Fruit fly (Drosophila melanogaster) whole organism, adult: ENCODE measurements around the gene Sbf.

Experiments
- CG11617 ChIP-seq: fragments of 200-800 bp; sonication (Bioruptor generic); optimal IDR thresholded peaks from 2 replicates; lab custom pipeline; 2017; ENCODE audit warnings: mild to moderate bottlenecking, missing biosample characterization, missing genetic modification reagents, missing genetic modification characterization
- CG12768 ChIP-seq: fragments of 200-800 bp; sonication (Bioruptor generic); optimal IDR thresholded peaks from 2 replicates; lab custom pipeline; 2017; ENCODE audit warnings: missing biosample characterization, missing genetic modification characterization, mild to moderate bottlenecking, moderate library complexity, missing genetic modification reagents
- CG14711 ChIP-seq: fragments of 200-800 bp; sonication (Bioruptor generic); optimal IDR thresholded peaks from 2 replicates; lab custom pipeline; 2018; ENCODE audit warnings: missing biosample characterization, mild to moderate bottlenecking, missing genetic modification characterization, moderate library complexity
- CG1620 ChIP-seq: fragments of 200-800 bp; sonication (Bioruptor generic); optimal IDR thresholded peaks from 2 replicates; lab custom pipeline; 2016; ENCODE audit warnings: missing biosample characterization, missing genetic modification characterization
- CG33017 ChIP-seq: fragments of 200-800 bp; sonication (Bioruptor generic); optimal IDR thresholded peaks from 2 replicates; lab custom pipeline; 2018; ENCODE audit warnings: missing biosample characterization, mild to moderate bottlenecking, missing genetic modification characterization, moderate library complexity
- CG5204 ChIP-seq: fragments of 200-800 bp; sonication (Bioruptor generic); optimal IDR thresholded peaks from 2 replicates; lab custom pipeline; 2016; ENCODE audit warnings: missing biosample characterization, missing genetic modification characterization
- CG7045 ChIP-seq: fragments of 200-800 bp; sonication (Bioruptor generic); optimal IDR thresholded peaks from 2 replicates; lab custom pipeline; 2017; ENCODE audit warnings: missing biosample characterization, mild to moderate bottlenecking, missing genetic modification characterization
- CG7101 ChIP-seq: fragments of 200-800 bp; sonication (Bioruptor generic); optimal IDR thresholded peaks from 2 replicates; lab custom pipeline; 2018; ENCODE audit warnings: missing biosample characterization, mild to moderate bottlenecking, missing genetic modification characterization, moderate library complexity
- Clk ChIP-seq: fragments of 200-800 bp; sonication (Bioruptor generic); optimal IDR thresholded peaks from 2 replicates; lab custom pipeline; 2017; ENCODE audit warnings: missing biosample characterization, missing genetic modification characterization
- Crg-1 ChIP-seq: fragments of 200-800 bp; sonication (Bioruptor generic); optimal IDR thresholded peaks from 2 replicates; lab custom pipeline; 2016; ENCODE audit warnings: missing biosample characterization, missing genetic modification characterization
- Hr96 ChIP-seq: fragments of 200-800 bp; sonication (Bioruptor generic); optimal IDR thresholded peaks from 2 replicates; lab custom pipeline; 2016; ENCODE audit warnings: missing biosample characterization, missing genetic modification characterization
- Mnt ChIP-seq: fragments of 200-800 bp; sonication (Bioruptor generic); optimal IDR thresholded peaks from 2 replicates; lab custom pipeline; 2016; ENCODE audit warnings: missing biosample characterization, mild to moderate bottlenecking, missing genetic modification characterization
- bab1 ChIP-seq: fragments of 200-800 bp; sonication (Bioruptor generic); optimal IDR thresholded peaks from 3 replicates; lab custom pipeline; 2019; ENCODE audit warnings: missing biosample characterization, mild to moderate bottlenecking, missing genetic modification characterization, moderate library complexity
- cic ChIP-seq: fragments of 200-800 bp; sonication (Bioruptor generic); optimal IDR thresholded peaks from 2 replicates; lab custom pipeline; 2017; ENCODE audit warnings: missing biosample characterization, mild to moderate bottlenecking, missing genetic modification characterization, moderate library complexity
- cnc ChIP-seq, 2 experiments: fragments of >200 bp; optimal IDR thresholded peaks; 2 replicates each; lab custom pipeline; 2017
- kay ChIP-seq: fragments of 200-800 bp; sonication (Bioruptor generic); peaks from one replicate; lab custom pipeline; 2016; ENCODE audit warnings: missing biosample characterization, missing genetic modification characterization, borderline replicate concordance
- ovo ChIP-seq: fragments of 200-800 bp; sonication (Bioruptor generic); optimal IDR thresholded peaks from 2 replicates; lab custom pipeline; 2016; ENCODE audit warnings: missing biosample characterization, missing genetic modification characterization
- pad ChIP-seq: fragments of 200-800 bp; sonication (Bioruptor generic); optimal IDR thresholded peaks from 3 replicates; lab custom pipeline; 2017; ENCODE audit warnings: missing biosample characterization, missing genetic modification characterization, mild to moderate bottlenecking, moderate library complexity, missing genetic modification reagents
- tj ChIP-seq: fragments of 200-800 bp; sonication (Bioruptor generic); optimal IDR thresholded peaks from 3 replicates; lab custom pipeline; 2017; ENCODE audit warnings: missing biosample characterization, mild to moderate bottlenecking, missing genetic modification characterization, moderate library complexity
- toe ChIP-seq: fragments of 200-800 bp; sonication (Bioruptor generic); optimal IDR thresholded peaks from 2 replicates; lab custom pipeline; 2016; ENCODE audit warnings: missing biosample characterization, missing genetic modification characterization

Sbf gene

dm6 chr3R:11763494-11764278 lies 33.1 kb downstream of the Sbf start:
- TF ChIP-seq CG5204 (GFP tag; lab: Kevin White, UChicago): no peak
- TF ChIP-seq CG1620 (GFP tag; lab: Kevin White, UChicago): no peak
- no peak for TF ChIP-seq cic (GFP tag; lab: Kevin White, UChicago)
- TF ChIP-seq tj (GFP tag; lab: Kevin White, UChicago): peak; percentile 70

dm6 chr3R:11762500-11762899 lies 34.2 kb downstream of the Sbf start:
- TF ChIP-seq CG12768 (GFP tag; lab: Kevin White, UChicago) (peak; percentile 83), toe (GFP tag; lab: Kevin White, UChicago) (no peak), CG7045 (GFP tag; lab: Kevin White, UChicago) (no peak), Clk (peak; percentile 57), bab1 (GFP tag; lab: Kevin White, UChicago) (no peak), cic (GFP tag; lab: Kevin White, UChicago) (peak; percentile 20), ovo (GFP tag; lab: Kevin White, UChicago) (peak; percentile 8), kay (GFP tag; lab: Kevin White, UChicago) (peak; percentile 72)

dm6 chr3R:11761718-11762117 lies 35.0 kb downstream of the Sbf start:
- TF ChIP-seq Clk (no peak), pad (no peak), tj (GFP tag; lab: Kevin White, UChicago) (peak; percentile 72), kay (GFP tag; lab: Kevin White, UChicago) (peak; percentile 98), Crg-1 (GFP tag; lab: Kevin White, UChicago) (no peak)

dm6 chr3R:11760669-11761387 lies 35.9 kb downstream of the Sbf start:
- TF ChIP-seq cic (GFP tag; lab: Kevin White, UChicago): peak; percentile 97
- TF ChIP-seq CG5204 (GFP tag; lab: Kevin White, UChicago): peak; percentile 100
- TF ChIP-seq Crg-1 (GFP tag; lab: Kevin White, UChicago): peak; percentile 100
- TF ChIP-seq ovo (GFP tag; lab: Kevin White, UChicago): peak; percentile 96
- TF ChIP-seq tj (GFP tag; lab: Kevin White, UChicago): peak; percentile 97
- peak; percentile 100 for TF ChIP-seq CG7101 (tag; lab: Kevin White, UChicago)
- TF ChIP-seq CG11617: peak; percentile 100
- TF ChIP-seq kay (GFP tag; lab: Kevin White, UChicago): peak; percentile 99
- peak; percentile 100 for TF ChIP-seq Hr96 (GFP tag; lab: Kevin White, UChicago)
- peak; percentile 99 for TF ChIP-seq Mnt
- TF ChIP-seq CG7045 (GFP tag; lab: Kevin White, UChicago): peak; percentile 100
- peak; percentile 99 for TF ChIP-seq CG14711 (tag; lab: Kevin White, UChicago)
- peak; percentile 100 for TF ChIP-seq toe (GFP tag; lab: Kevin White, UChicago)
- TF ChIP-seq cnc (optimal IDR thresholded peaks at IDR 0.05; lab: Kevin White, UChicago): no peak
- TF ChIP-seq bab1 (GFP tag; lab: Kevin White, UChicago): peak; percentile 99
- peak; percentile 100 for TF ChIP-seq Clk
- TF ChIP-seq CG33017 (tag; lab: Kevin White, UChicago): peak; percentile 100
- TF ChIP-seq CG1620 (GFP tag; lab: Kevin White, UChicago): peak; percentile 100
- TF ChIP-seq pad: peak; percentile 97
- peak; percentile 100 for TF ChIP-seq CG12768 (GFP tag; lab: Kevin White, UChicago)

- TF ChIP-seq Crg-1 (GFP tag; lab: Kevin White, UChicago) (no peak), Mnt (no peak), CG33017 (tag; lab: Kevin White, UChicago) (no peak), CG1620 (GFP tag; lab: Kevin White, UChicago) (no peak), toe (GFP tag; lab: Kevin White, UChicago) (no peak), CG5204 (GFP tag; lab: Kevin White, UChicago) (no peak), bab1 (GFP tag; lab: Kevin White, UChicago) (no peak), CG12768 (GFP tag; lab: Kevin White, UChicago) (no peak), cnc (optimal IDR thresholded peaks at IDR 0.05; lab: Kevin White, UChicago) (no peak), pad (no peak), CG7101 (tag; lab: Kevin White, UChicago) (no peak), kay (GFP tag; lab: Kevin White, UChicago) (no peak)
Measured at dm6 chr3R:11759971-11760370, 36.8 kb downstream of the Sbf start.

dm6 chr3R:11759185-11759731 lies 37.5 kb downstream of the Sbf start:
- peak; percentile 36 for TF ChIP-seq Mnt
- TF ChIP-seq CG1620 (GFP tag; lab: Kevin White, UChicago): peak; percentile 35
- no peak for TF ChIP-seq CG5204 (GFP tag; lab: Kevin White, UChicago)
- no peak for TF ChIP-seq CG14711 (tag; lab: Kevin White, UChicago)
- peak; percentile 31 for TF ChIP-seq cic (GFP tag; lab: Kevin White, UChicago)
- no peak for TF ChIP-seq toe (GFP tag; lab: Kevin White, UChicago)
- peak; percentile 96 for TF ChIP-seq kay (GFP tag; lab: Kevin White, UChicago)
- no peak for TF ChIP-seq tj (GFP tag; lab: Kevin White, UChicago)
- TF ChIP-seq ovo (GFP tag; lab: Kevin White, UChicago): peak; percentile 32
- TF ChIP-seq pad: peak; percentile 94
